Worm (Caenorhabditis elegans) whole organism, early embryonic: ENCODE data around the gene Y110A2AL.7.

Source experiments
- ama-1 ChIP-seq: fragments of 150-350 bp; optimal IDR thresholded peaks from 2 replicates; lab custom pipeline; 2014
- flt-1 ChIP-seq: fragments of 200-800 bp; sonication (Bioruptor generic); IDR thresholded peaks from 2 replicates; pipeline ENCODE4 v1.3.6; 2022; ENCODE audit warnings: missing genetic modification characterization, missing compliant biosample characterization
- hmbx-1 ChIP-seq: sonication (generic microtip); optimal IDR thresholded peaks from 2 replicates; lab custom pipeline; 2016; ENCODE audit warnings: mild to moderate bottlenecking, missing genetic modification characterization, missing compliant biosample characterization
- hnd-1 ChIP-seq: sonication (generic microtip); optimal IDR thresholded peaks from 2 replicates; lab custom pipeline; 2016; ENCODE audit warnings: missing genetic modification characterization, missing compliant biosample characterization
- tbx-37 ChIP-seq: fragments of 200-800 bp; sonication (Bioruptor generic); conservative IDR thresholded peaks from 2 replicates; pipeline ENCODE4 v1.3.6; 2022; ENCODE audit warnings: missing genetic modification reagents, missing genetic modification characterization, missing compliant biosample characterization
- tra-4 ChIP-seq: sonication (generic microtip); optimal IDR thresholded peaks from 2 replicates; lab custom pipeline; 2017; ENCODE audit warnings: missing genetic modification characterization, missing compliant biosample characterization

DNA sequence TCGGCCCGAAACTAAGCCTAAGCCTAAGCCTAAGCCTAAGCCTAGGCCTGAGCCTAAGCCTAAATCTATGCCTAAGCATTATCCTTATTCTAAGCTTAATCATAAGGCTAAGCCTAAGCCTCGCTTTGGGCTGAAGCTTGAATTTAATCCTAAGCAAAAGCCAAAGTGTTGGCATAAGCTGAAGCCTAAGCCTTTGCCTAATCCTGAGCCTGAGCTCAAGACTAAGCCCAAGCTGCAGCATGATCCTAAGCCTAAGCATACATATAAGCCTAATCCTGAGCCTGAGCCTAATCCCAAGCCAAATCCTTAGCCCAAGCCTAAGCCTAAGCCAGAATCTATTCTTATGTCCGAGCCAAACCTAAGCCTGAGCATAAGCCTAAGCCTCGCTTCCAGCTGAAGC, 3.6 kb upstream of the Y110A2AL.7 start:
- TF ChIP-seq flt-1 (GFP tag; lab: Robert Waterston, UW) (no peak), hmbx-1 (tag; lab: Kevin White, UChicago) (no peak), tra-4 (tag; lab: Kevin White, UChicago) (no peak), tbx-37 (GFP tag; lab: Robert Waterston, UW) (no peak), ama-1 (lab: Kevin White, UChicago) (no peak), hnd-1 (tag; lab: Kevin White, UChicago) (no peak)
